Fruit fly (Drosophila melanogaster) whole organism, adult: ENCODE data around the gene CG9609.

Experiments
- CG11617 ChIP-seq: fragments of 200-800 bp; sonication (Bioruptor generic); optimal IDR thresholded peaks from 2 replicates; lab custom pipeline; 2017; ENCODE audit warnings: mild to moderate bottlenecking, missing biosample characterization, missing genetic modification reagents, missing genetic modification characterization
- CG12768 ChIP-seq: fragments of 200-800 bp; sonication (Bioruptor generic); optimal IDR thresholded peaks from 2 replicates; lab custom pipeline; 2017; ENCODE audit warnings: missing biosample characterization, missing genetic modification characterization, mild to moderate bottlenecking, moderate library complexity, missing genetic modification reagents
- CG14711 ChIP-seq: fragments of 200-800 bp; sonication (Bioruptor generic); optimal IDR thresholded peaks from 2 replicates; lab custom pipeline; 2018; ENCODE audit warnings: missing biosample characterization, mild to moderate bottlenecking, missing genetic modification characterization, moderate library complexity
- CG1620 ChIP-seq: fragments of 200-800 bp; sonication (Bioruptor generic); optimal IDR thresholded peaks from 2 replicates; lab custom pipeline; 2016; ENCODE audit warnings: missing biosample characterization, missing genetic modification characterization
- CG33017 ChIP-seq: fragments of 200-800 bp; sonication (Bioruptor generic); optimal IDR thresholded peaks from 2 replicates; lab custom pipeline; 2018; ENCODE audit warnings: missing biosample characterization, mild to moderate bottlenecking, missing genetic modification characterization, moderate library complexity
- CG5204 ChIP-seq: fragments of 200-800 bp; sonication (Bioruptor generic); optimal IDR thresholded peaks from 2 replicates; lab custom pipeline; 2016; ENCODE audit warnings: missing biosample characterization, missing genetic modification characterization
- CG7045 ChIP-seq: fragments of 200-800 bp; sonication (Bioruptor generic); optimal IDR thresholded peaks from 2 replicates; lab custom pipeline; 2017; ENCODE audit warnings: missing biosample characterization, mild to moderate bottlenecking, missing genetic modification characterization
- CG7101 ChIP-seq: fragments of 200-800 bp; sonication (Bioruptor generic); optimal IDR thresholded peaks from 2 replicates; lab custom pipeline; 2018; ENCODE audit warnings: missing biosample characterization, mild to moderate bottlenecking, missing genetic modification characterization, moderate library complexity
- Clk ChIP-seq: fragments of 200-800 bp; sonication (Bioruptor generic); optimal IDR thresholded peaks from 2 replicates; lab custom pipeline; 2017; ENCODE audit warnings: missing biosample characterization, missing genetic modification characterization
- Crg-1 ChIP-seq: fragments of 200-800 bp; sonication (Bioruptor generic); optimal IDR thresholded peaks from 2 replicates; lab custom pipeline; 2016; ENCODE audit warnings: missing biosample characterization, missing genetic modification characterization
- Hr96 ChIP-seq: fragments of 200-800 bp; sonication (Bioruptor generic); optimal IDR thresholded peaks from 2 replicates; lab custom pipeline; 2016; ENCODE audit warnings: missing biosample characterization, missing genetic modification characterization
- Mnt ChIP-seq: fragments of 200-800 bp; sonication (Bioruptor generic); optimal IDR thresholded peaks from 2 replicates; lab custom pipeline; 2016; ENCODE audit warnings: missing biosample characterization, mild to moderate bottlenecking, missing genetic modification characterization
- bab1 ChIP-seq: fragments of 200-800 bp; sonication (Bioruptor generic); optimal IDR thresholded peaks from 3 replicates; lab custom pipeline; 2019; ENCODE audit warnings: missing biosample characterization, mild to moderate bottlenecking, missing genetic modification characterization, moderate library complexity
- cic ChIP-seq: fragments of 200-800 bp; sonication (Bioruptor generic); optimal IDR thresholded peaks from 2 replicates; lab custom pipeline; 2017; ENCODE audit warnings: missing biosample characterization, mild to moderate bottlenecking, missing genetic modification characterization, moderate library complexity
- cnc ChIP-seq, 2 experiments: fragments of >200 bp; optimal IDR thresholded peaks; 2 replicates each; lab custom pipeline; 2017
- kay ChIP-seq: fragments of 200-800 bp; sonication (Bioruptor generic); peaks from one replicate; lab custom pipeline; 2016; ENCODE audit warnings: missing biosample characterization, missing genetic modification characterization, borderline replicate concordance
- ovo ChIP-seq: fragments of 200-800 bp; sonication (Bioruptor generic); optimal IDR thresholded peaks from 2 replicates; lab custom pipeline; 2016; ENCODE audit warnings: missing biosample characterization, missing genetic modification characterization
- pad ChIP-seq: fragments of 200-800 bp; sonication (Bioruptor generic); optimal IDR thresholded peaks from 3 replicates; lab custom pipeline; 2017; ENCODE audit warnings: missing biosample characterization, missing genetic modification characterization, mild to moderate bottlenecking, moderate library complexity, missing genetic modification reagents
- tj ChIP-seq: fragments of 200-800 bp; sonication (Bioruptor generic); optimal IDR thresholded peaks from 3 replicates; lab custom pipeline; 2017; ENCODE audit warnings: missing biosample characterization, mild to moderate bottlenecking, missing genetic modification characterization, moderate library complexity
- toe ChIP-seq: fragments of 200-800 bp; sonication (Bioruptor generic); optimal IDR thresholded peaks from 2 replicates; lab custom pipeline; 2016; ENCODE audit warnings: missing biosample characterization, missing genetic modification characterization

CG9609 gene

DNA sequence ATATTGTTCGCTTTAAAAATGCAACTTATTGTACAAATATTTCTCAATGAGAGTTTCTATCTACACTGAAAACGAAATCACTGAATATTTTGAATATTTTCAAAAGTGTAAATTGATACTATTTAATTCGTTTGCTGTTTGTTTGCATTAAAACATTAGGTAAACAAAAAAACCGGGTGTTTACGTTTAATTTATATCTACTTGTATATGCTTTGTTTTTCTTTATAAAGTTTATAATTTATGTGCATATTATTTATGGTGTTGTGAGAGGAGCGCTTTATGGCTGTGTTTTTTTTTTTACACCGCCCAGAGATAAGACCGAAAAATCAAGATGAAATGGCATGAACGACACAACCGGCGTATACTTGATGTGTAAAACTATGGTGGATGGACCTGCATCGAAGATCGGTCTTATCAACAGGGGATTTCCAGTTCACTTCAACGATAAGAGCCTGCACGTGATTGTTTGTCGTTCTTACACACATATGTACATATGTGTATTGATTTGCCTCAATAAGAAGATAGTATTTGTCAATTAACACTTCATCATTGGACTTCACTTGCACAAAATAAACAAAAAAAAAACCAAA lies 42.7 kb upstream of the CG9609 start:
- no peak for TF ChIP-seq toe (GFP tag; lab: Kevin White, UChicago)
- no peak for TF ChIP-seq CG12768 (GFP tag; lab: Kevin White, UChicago)
- TF ChIP-seq pad: no peak
- peak; percentile 8 for TF ChIP-seq cic (GFP tag; lab: Kevin White, UChicago)
- no peak for TF ChIP-seq CG7101 (tag; lab: Kevin White, UChicago)
- no peak for TF ChIP-seq CG7045
- TF ChIP-seq kay: no peak
- no peak for TF ChIP-seq Hr96 (GFP tag; lab: Kevin White, UChicago)
- TF ChIP-seq CG11617 (GFP tag; lab: Kevin White, UChicago): no peak
- peak; percentile 55 for TF ChIP-seq CG14711 (tag; lab: Kevin White, UChicago)
- TF ChIP-seq CG33017: no peak
- TF ChIP-seq Mnt (GFP tag; lab: Kevin White, UChicago): no peak
- no peak for TF ChIP-seq ovo (GFP tag; lab: Kevin White, UChicago)
- TF ChIP-seq Crg-1: no peak
- no peak for TF ChIP-seq CG5204 (GFP tag; lab: Kevin White, UChicago)

dm6 chrX:16822080-16822479 lies 35.3 kb upstream of the CG9609 start:
- TF ChIP-seq CG14711 (tag; lab: Kevin White, UChicago) (peak; percentile 21), pad (no peak), CG5204 (GFP tag; lab: Kevin White, UChicago) (no peak), CG33017 (no peak), Hr96 (GFP tag; lab: Kevin White, UChicago) (no peak), CG1620 (GFP tag; lab: Kevin White, UChicago) (no peak), bab1 (GFP tag; lab: Kevin White, UChicago) (peak; percentile 2)

DNA sequence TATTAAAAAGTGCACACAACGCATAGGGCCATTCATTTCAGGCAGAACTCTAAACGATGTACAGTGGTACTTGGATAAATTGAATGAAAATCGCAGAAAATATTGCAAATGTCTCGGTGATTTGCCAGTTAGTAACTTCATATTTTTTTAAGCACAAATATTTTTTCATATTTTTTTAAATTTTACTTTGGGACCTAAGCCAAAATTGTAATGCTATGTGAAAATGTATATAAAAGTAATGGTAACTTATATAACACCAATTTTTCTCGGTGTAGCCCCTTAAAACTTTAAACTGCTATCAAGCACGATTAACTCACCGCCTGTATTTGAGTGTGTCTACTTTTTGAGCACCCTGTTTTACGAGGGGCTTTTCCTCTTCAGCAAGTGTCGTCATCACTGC lies 34.4 kb upstream of the CG9609 start:
- TF ChIP-seq bab1 (GFP tag; lab: Kevin White, UChicago) (peak; percentile 23), tj (no peak), cnc (optimal IDR thresholded peaks at IDR 0.05; lab: Kevin White, UChicago) (no peak), ovo (GFP tag; lab: Kevin White, UChicago) (no peak)

dm6 chrX:16820665-16821064 lies 33.9 kb upstream of the CG9609 start:
- no peak for TF ChIP-seq tj

DNA sequence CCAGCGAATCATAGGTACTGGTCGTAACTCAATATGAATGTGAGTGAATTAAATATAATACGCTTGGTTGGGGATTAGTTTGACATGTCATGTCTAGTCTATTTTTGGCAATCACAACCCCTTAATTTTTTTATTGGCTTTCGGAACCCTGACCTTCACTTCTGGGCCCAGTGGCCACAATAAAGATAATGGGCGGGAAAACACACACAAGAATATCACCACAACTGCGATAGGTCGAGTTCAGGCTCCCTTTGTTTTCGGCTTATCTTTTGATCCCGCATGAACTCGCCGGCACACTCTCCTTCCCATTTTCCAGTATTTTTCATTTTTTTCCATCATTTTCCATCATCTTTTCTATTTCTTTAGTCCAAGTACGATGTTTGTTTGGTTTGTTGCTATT lies 31.4 kb upstream of the CG9609 start:
- no peak for TF ChIP-seq CG5204 (GFP tag; lab: Kevin White, UChicago)
- TF ChIP-seq cic (GFP tag; lab: Kevin White, UChicago): no peak
- no peak for TF ChIP-seq toe (GFP tag; lab: Kevin White, UChicago)
- TF ChIP-seq CG7101 (tag; lab: Kevin White, UChicago): no peak
- TF ChIP-seq Clk: no peak
- TF ChIP-seq CG33017: no peak
- no peak for TF ChIP-seq Hr96 (GFP tag; lab: Kevin White, UChicago)
- no peak for TF ChIP-seq ovo (GFP tag; lab: Kevin White, UChicago)
- no peak for TF ChIP-seq tj
- TF ChIP-seq CG12768 (GFP tag; lab: Kevin White, UChicago): no peak
- no peak for TF ChIP-seq bab1 (GFP tag; lab: Kevin White, UChicago)
- no peak for TF ChIP-seq Mnt (GFP tag; lab: Kevin White, UChicago)
- TF ChIP-seq kay: no peak
- TF ChIP-seq Crg-1: no peak
- TF ChIP-seq CG11617 (GFP tag; lab: Kevin White, UChicago): no peak

- TF ChIP-seq Mnt (GFP tag; lab: Kevin White, UChicago) (no peak), kay (no peak), Clk (no peak)
Observed at dm6 chrX:16816500-16816899, 29.7 kb upstream of the CG9609 start.

- TF ChIP-seq cic (GFP tag; lab: Kevin White, UChicago): no peak
Observed at dm6 chrX:16815168-16815567, 28.4 kb upstream of the CG9609 start.

DNA sequence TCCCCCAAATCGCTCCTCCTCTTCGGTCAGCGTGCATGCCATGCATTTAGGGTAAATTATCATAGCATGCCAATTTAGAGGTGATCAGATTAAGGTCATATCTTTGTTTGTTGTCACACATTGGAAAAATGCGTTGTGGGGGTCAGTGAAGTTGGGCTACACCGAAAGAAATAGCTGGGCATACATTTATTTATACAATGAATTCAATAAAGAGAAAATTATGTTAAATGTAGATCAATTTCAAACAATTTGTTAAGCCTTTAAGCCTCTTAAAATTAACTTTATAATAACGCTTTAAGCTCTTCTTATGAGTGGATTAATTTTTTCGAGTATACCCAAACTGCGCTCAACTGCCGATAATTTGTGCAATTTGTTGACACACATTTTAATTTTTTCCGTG lies 27.5 kb upstream of the CG9609 start:
- TF ChIP-seq ovo (GFP tag; lab: Kevin White, UChicago) (no peak), bab1 (GFP tag; lab: Kevin White, UChicago) (peak; percentile 27)

DNA sequence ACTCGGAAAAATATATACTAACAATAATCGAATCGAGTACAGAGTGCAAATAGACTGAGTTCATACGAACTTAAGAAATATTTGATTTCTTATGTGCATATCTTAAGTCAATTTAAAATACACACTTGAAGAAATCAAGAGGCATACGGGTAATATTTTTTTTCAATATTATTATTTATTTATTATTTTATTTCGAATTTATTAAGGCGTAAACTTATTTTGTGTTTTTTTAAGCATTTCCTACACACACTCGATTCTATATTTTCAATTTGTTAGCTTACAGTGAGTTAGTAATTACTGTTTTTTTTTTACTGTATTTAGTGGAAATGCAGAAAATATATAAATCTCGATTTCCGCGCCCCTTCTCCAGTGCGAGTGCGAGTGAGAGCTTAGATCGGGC lies 26.4 kb upstream of the CG9609 start:
- TF ChIP-seq CG7101 (tag; lab: Kevin White, UChicago): no peak
- peak; percentile 5 for TF ChIP-seq bab1 (GFP tag; lab: Kevin White, UChicago)
